Fruit fly (Drosophila melanogaster): ENCODE data around the gene CG3987.

Gene CG3987

DNA sequence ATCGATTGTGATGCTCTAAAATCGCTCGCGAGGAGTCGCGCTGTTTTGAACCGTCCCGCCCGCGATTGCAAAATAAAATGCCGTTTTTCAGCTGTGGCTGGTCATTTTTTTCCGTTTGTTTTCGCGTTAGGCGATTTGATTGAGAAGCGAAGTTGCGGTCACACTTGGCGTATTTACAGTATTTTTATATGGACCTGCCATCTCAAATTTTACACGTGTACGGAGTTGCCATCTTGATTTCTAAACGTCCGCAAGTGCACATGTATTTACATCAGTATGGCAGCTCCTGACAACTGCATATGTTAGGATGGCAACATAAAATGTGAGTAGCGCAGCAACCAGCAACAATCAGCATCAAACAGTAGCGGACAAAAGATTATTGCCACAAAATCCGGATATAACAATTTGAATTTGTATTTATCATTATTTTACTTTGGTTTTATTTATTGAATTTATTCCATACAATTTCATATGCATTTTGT lies 44.2 kb upstream of the CG3987 start, which contains the start of gene CG6966 (continued):
- peak; percentile 97 for TF ChIP-seq CG18619 (GFP tag; optimal IDR thresholded peaks at IDR 0.05)
- TF ChIP-seq CG14965 (GFP tag; optimal IDR thresholded peaks at IDR 0.05; ENCODE audit: borderline replicate concordance) = peak; percentile 82
- no peak for TF ChIP-seq CG31441 (GFP tag; IDR thresholded peaks at IDR 0.05)
- TF ChIP-seq CG4617 (GFP tag; optimal IDR thresholded peaks at IDR 0.05; ENCODE audit: borderline replicate concordance) = peak; percentile 91
- TF ChIP-seq CG13424 (tag; optimal IDR thresholded peaks at IDR 0.05) = peak; percentile 85
- TF ChIP-seq CG14050 (GFP tag; IDR thresholded peaks at IDR 0.05) = no peak
- TF ChIP-seq CG42726 (GFP tag; IDR thresholded peaks at IDR 0.05; ENCODE audit: partially characterized antibody) = no peak
- TF ChIP-seq ash1 (GFP tag; optimal IDR thresholded peaks at IDR 0.05) = peak; percentile 96
- TF ChIP-seq ro (GFP tag; IDR thresholded peaks at IDR 0.05) = no peak
- no peak for TF ChIP-seq ftz-f1 (GFP tag; optimal IDR thresholded peaks at IDR 0.05)
- peak; percentile 100 for TF ChIP-seq stwl (tag; optimal IDR thresholded peaks at IDR 0.05)
- peak; percentile 88 for TF ChIP-seq CG2712 (tag; optimal IDR thresholded peaks at IDR 0.05)
- TF ChIP-seq CG30403 (GFP tag; optimal IDR thresholded peaks at IDR 0.05) = peak; percentile 93
- TF ChIP-seq PHDP (tag; optimal IDR thresholded peaks at IDR 0.05) = peak; percentile 90
- no peak for TF ChIP-seq CG4360 (GFP tag; IDR thresholded peaks at IDR 0.05)
- TF ChIP-seq vnd (GFP tag; IDR thresholded peaks at IDR 0.05; ENCODE audit: partially characterized antibody) = no peak
- peak; percentile 97 for TF ChIP-seq fd102C (GFP tag; optimal IDR thresholded peaks at IDR 0.05)
- no peak for TF ChIP-seq Nf-YA (GFP tag; IDR thresholded peaks at IDR 0.05)
- peak; percentile 93 for TF ChIP-seq Bdp1 (GFP tag; optimal IDR thresholded peaks at IDR 0.05)
- no peak for TF ChIP-seq CG10321 (GFP tag; IDR thresholded peaks at IDR 0.05)
- no peak for TF ChIP-seq CG32767 (GFP tag; IDR thresholded peaks at IDR 0.05)
- peak; percentile 94 for TF ChIP-seq CG4328 (GFP tag; optimal IDR thresholded peaks at IDR 0.05)
- peak; percentile 97 for TF ChIP-seq CG9609 (GFP tag; optimal IDR thresholded peaks at IDR 0.05)
- TF ChIP-seq Hr51 (GFP tag; optimal IDR thresholded peaks at IDR 0.05) = peak; percentile 88 to 97
- no peak for TF ChIP-seq yki (optimal IDR thresholded peaks at IDR 0.05)
- peak; percentile 98 for TF ChIP-seq lab (GFP tag; optimal IDR thresholded peaks at IDR 0.05)
- TF ChIP-seq run (tag; optimal IDR thresholded peaks at IDR 0.05) = peak; percentile 80
- no peak for TF ChIP-seq amos (GFP tag; IDR thresholded peaks at IDR 0.05; ENCODE audit: partially characterized antibody)
- TF ChIP-seq Dip3 (GFP tag; optimal IDR thresholded peaks at IDR 0.05) = peak; percentile 95
- TF ChIP-seq en (GFP tag; optimal IDR thresholded peaks at IDR 0.05) = peak; percentile 94
- peak; percentile 91 for TF ChIP-seq CG7839 (tag; optimal IDR thresholded peaks at IDR 0.05)
- no peak for TF ChIP-seq row (GFP tag; IDR thresholded peaks at IDR 0.05)
- peak; percentile 96 for TF ChIP-seq zfh2 (GFP tag; optimal IDR thresholded peaks at IDR 0.05)
- TF ChIP-seq CG10431 (GFP tag; optimal IDR thresholded peaks at IDR 0.05) = peak; percentile 80
- TF ChIP-seq CG12071 (GFP tag; optimal IDR thresholded peaks at IDR 0.05) = peak; percentile 90
- TF ChIP-seq grn (GFP tag; optimal IDR thresholded peaks at IDR 0.05) = peak; percentile 86
- no peak for TF ChIP-seq Doc2 (GFP tag; IDR thresholded peaks at IDR 0.05)
- TF ChIP-seq CG31224 (GFP tag; IDR thresholded peaks at IDR 0.05) = no peak
- peak; percentile 92 for TF ChIP-seq her (GFP tag; optimal IDR thresholded peaks at IDR 0.05)
- TF ChIP-seq ase (GFP tag; IDR thresholded peaks at IDR 0.05) = no peak
- TF ChIP-seq jigr1 (GFP tag; IDR thresholded peaks at IDR 0.05) = no peak
- no peak for TF ChIP-seq CG32532 (GFP tag; IDR thresholded peaks at IDR 0.05)
- TF ChIP-seq YL-1 (GFP tag; optimal IDR thresholded peaks at IDR 0.05) = peak; percentile 92
- no peak for TF ChIP-seq H2.0 (GFP tag; IDR thresholded peaks at IDR 0.05)
- no peak for TF ChIP-seq dysf (GFP tag; IDR thresholded peaks at IDR 0.05)
- peak; percentile 95 for TF ChIP-seq CG11398 (GFP tag; optimal IDR thresholded peaks at IDR 0.05)
- TF ChIP-seq Mrtf (GFP tag; IDR thresholded peaks at IDR 0.05) = no peak
- peak; percentile 98 for TF ChIP-seq CG12659 (GFP tag; optimal IDR thresholded peaks at IDR 0.05)
- TF ChIP-seq fru (optimal IDR thresholded peaks at IDR 0.05) = no peak
- peak; percentile 95 for TF ChIP-seq CG7786 (GFP tag; optimal IDR thresholded peaks at IDR 0.05)
- TF ChIP-seq Hand (GFP tag; optimal IDR thresholded peaks at IDR 0.05) = peak; percentile 76
- TF ChIP-seq Usf (GFP tag; optimal IDR thresholded peaks at IDR 0.05) = peak; percentile 95

Data from whole organism, embryonic.